Fruit fly (Drosophila melanogaster) whole organism, prepupa: ENCODE results near the gene Sbf.

ENCODE experiments used
- CG10631 ChIP-seq: fragments of 200-800 bp; sonication (Bioruptor generic); optimal IDR thresholded peaks from 2 replicates; lab custom pipeline; 2016; ENCODE audit warnings: missing biosample characterization, missing genetic modification characterization
- CG11294 ChIP-seq: fragments of 200-800 bp; sonication (Bioruptor generic); IDR thresholded peaks from 2 replicates; pipeline ENCODE4 v1.3.6; 2022; ENCODE audit warnings: missing biosample characterization, missing genetic modification characterization
- CG11762 ChIP-seq: fragments of 200-800 bp; sonication (Bioruptor generic); optimal IDR thresholded peaks from 3 replicates; lab custom pipeline; 2016; ENCODE audit warnings: missing biosample characterization, missing genetic modification characterization; ENCODE audit not compliant: insufficient read depth
- CG11902 ChIP-seq: fragments of 200-800 bp; sonication (Bioruptor generic); optimal IDR thresholded peaks from 3 replicates; lab custom pipeline; 2016; ENCODE audit warnings: missing biosample characterization, missing genetic modification characterization
- CG15336 ChIP-seq: fragments of 200-800 bp; sonication (Bioruptor generic); IDR thresholded peaks from 2 replicates; pipeline ENCODE4 v1.3.6; 2022; ENCODE audit warnings: missing biosample characterization, missing genetic modification characterization
- CG1621 ChIP-seq: fragments of 200-800 bp; sonication (Bioruptor generic); optimal IDR thresholded peaks from 3 replicates; lab custom pipeline; 2018; ENCODE audit warnings: missing biosample characterization, mild to moderate bottlenecking, missing genetic modification characterization
- CG16779 ChIP-seq: fragments of 200-800 bp; sonication (Bioruptor generic); optimal IDR thresholded peaks from 3 replicates; lab custom pipeline; 2017; ENCODE audit warnings: missing biosample characterization, mild to moderate bottlenecking, missing genetic modification characterization
- CG3032 ChIP-seq: fragments of 200-800 bp; optimal IDR thresholded peaks from 2 replicates; lab custom pipeline; 2019; ENCODE audit warnings: missing biosample characterization, mild to moderate bottlenecking, missing genetic modification characterization, moderate library complexity
- CG31627 ChIP-seq: fragments of 200-800 bp; sonication (Bioruptor generic); optimal IDR thresholded peaks from 3 replicates; lab custom pipeline; 2016; ENCODE audit warnings: missing biosample characterization, missing genetic modification characterization
- CG32006 ChIP-seq: fragments of 200-800 bp; sonication (Bioruptor generic); optimal IDR thresholded peaks from 3 replicates; lab custom pipeline; 2017; ENCODE audit warnings: missing biosample characterization, mild to moderate bottlenecking, missing genetic modification characterization
- CG34406 ChIP-seq: fragments of 200-800 bp; sonication (Bioruptor generic); optimal IDR thresholded peaks from 3 replicates; lab custom pipeline; 2016; ENCODE audit warnings: missing biosample characterization, missing genetic modification characterization
- CG4318 ChIP-seq: fragments of 200-800 bp; sonication (Bioruptor generic); optimal IDR thresholded peaks from 3 replicates; lab custom pipeline; 2017; ENCODE audit warnings: missing biosample characterization, mild to moderate bottlenecking, missing genetic modification characterization
- CG6163 ChIP-seq: fragments of 200-800 bp; sonication (Bioruptor generic); IDR thresholded peaks from 3 replicates; pipeline ENCODE4 v1.3.6; 2022; ENCODE audit warnings: missing biosample characterization, missing genetic modification characterization
- CG6276 ChIP-seq: fragments of 200-800 bp; sonication (Bioruptor generic); optimal IDR thresholded peaks from 2 replicates; lab custom pipeline; 2017; ENCODE audit warnings: missing biosample characterization, mild to moderate bottlenecking, missing genetic modification characterization
- CG6808 ChIP-seq: fragments of 200-800 bp; sonication (Bioruptor generic); optimal IDR thresholded peaks from 3 replicates; lab custom pipeline; 2017; ENCODE audit warnings: missing biosample characterization, missing genetic modification characterization, mild to moderate bottlenecking, moderate library complexity, missing genetic modification reagents
- CG6854 ChIP-seq: fragments of 200-800 bp; sonication (Bioruptor generic); optimal IDR thresholded peaks from 2 replicates; lab custom pipeline; 2017; ENCODE audit warnings: missing biosample characterization, mild to moderate bottlenecking, missing genetic modification characterization
- CG8119 ChIP-seq: fragments of 200-800 bp; sonication (Bioruptor generic); IDR thresholded peaks from 3 replicates; pipeline ENCODE4 v1.3.6; 2022; ENCODE audit warnings: missing biosample characterization, missing genetic modification characterization
- CG9139 ChIP-seq: fragments of 200-800 bp; sonication (Bioruptor generic); optimal IDR thresholded peaks from 3 replicates; lab custom pipeline; 2017; ENCODE audit warnings: missing biosample characterization, mild to moderate bottlenecking, missing genetic modification characterization
- Eip78C ChIP-seq: fragments of 200-800 bp; sonication (Bioruptor generic); peaks from one replicate; lab custom pipeline; 2016; ENCODE audit warnings: missing biosample characterization, missing genetic modification characterization
- Eip93F ChIP-seq: fragments of 200-800 bp; sonication (Bioruptor generic); optimal IDR thresholded peaks from 2 replicates; lab custom pipeline; 2016; ENCODE audit warnings: missing biosample characterization, mild to moderate bottlenecking, missing genetic modification characterization
- Ets21C ChIP-seq: fragments of 200-800 bp; sonication (Bioruptor generic); optimal IDR thresholded peaks from 3 replicates; lab custom pipeline; 2016; ENCODE audit warnings: missing biosample characterization, missing genetic modification characterization
- Ets96B ChIP-seq: fragments of 200-800 bp; optimal IDR thresholded peaks from 2 replicates; lab custom pipeline; 2019; ENCODE audit warnings: missing biosample characterization, mild to moderate bottlenecking, missing genetic modification characterization, moderate library complexity
- Gug ChIP-seq: fragments of 200-800 bp; sonication (Bioruptor generic); IDR thresholded peaks from 2 replicates; pipeline ENCODE4 v1.3.6; 2022; ENCODE audit warnings: missing biosample characterization, missing genetic modification characterization
- Hr38 ChIP-seq: sonication (Bioruptor generic); optimal IDR thresholded peaks from 2 replicates; lab custom pipeline; 2016; ENCODE audit warnings: missing biosample characterization, missing genetic modification characterization
- Hr39 ChIP-seq: fragments of 200-800 bp; sonication (Bioruptor generic); optimal IDR thresholded peaks from 2 replicates; lab custom pipeline; 2016; ENCODE audit warnings: missing biosample characterization, missing genetic modification characterization
- Hr4 ChIP-seq: fragments of 200-800 bp; sonication (Bioruptor generic); optimal IDR thresholded peaks from 3 replicates; lab custom pipeline; 2016; ENCODE audit warnings: missing biosample characterization, missing genetic modification characterization
- Met ChIP-seq: fragments of 200-800 bp; sonication (Bioruptor generic); optimal IDR thresholded peaks from 3 replicates; lab custom pipeline; 2016; ENCODE audit warnings: missing biosample characterization, missing genetic modification characterization
- OdsH ChIP-seq: fragments of 200-800 bp; sonication (Bioruptor generic); optimal IDR thresholded peaks from 3 replicates; lab custom pipeline; 2016; ENCODE audit warnings: missing biosample characterization, missing genetic modification characterization
- Sox14 ChIP-seq: fragments of 200-800 bp; sonication (Bioruptor generic); optimal IDR thresholded peaks from 3 replicates; lab custom pipeline; 2016; ENCODE audit warnings: missing biosample characterization, missing genetic modification characterization
- Sox15 ChIP-seq: fragments of 200-800 bp; sonication (Bioruptor generic); optimal IDR thresholded peaks from 3 replicates; lab custom pipeline; 2016; ENCODE audit warnings: missing biosample characterization, missing genetic modification characterization
- achi ChIP-seq: fragments of 200-800 bp; sonication (Bioruptor generic); optimal IDR thresholded peaks from 3 replicates; lab custom pipeline; 2016; ENCODE audit warnings: missing biosample characterization, missing genetic modification characterization
- acj6 ChIP-seq: fragments of 200-800 bp; sonication (Bioruptor generic); optimal IDR thresholded peaks from 3 replicates; lab custom pipeline; 2016; ENCODE audit warnings: missing biosample characterization, missing genetic modification characterization
- dsx ChIP-seq: fragments of 200-800 bp; optimal IDR thresholded peaks from 3 replicates; lab custom pipeline; 2019; ENCODE audit warnings: missing biosample characterization, mild to moderate bottlenecking, missing genetic modification characterization, moderate library complexity; ENCODE audit not compliant: poor library complexity, severe bottlenecking
- esn ChIP-seq: fragments of 200-800 bp; sonication (Bioruptor generic); optimal IDR thresholded peaks from 2 replicates; lab custom pipeline; 2016; ENCODE audit warnings: missing biosample characterization, mild to moderate bottlenecking, missing genetic modification characterization, moderate library complexity
- fd59A ChIP-seq: fragments of 200-800 bp; sonication (Bioruptor generic); optimal IDR thresholded peaks from 2 replicates; lab custom pipeline; 2017; ENCODE audit warnings: missing biosample characterization, mild to moderate bottlenecking, missing genetic modification characterization, missing genetic modification reagents
- fd85E ChIP-seq: fragments of 200-800 bp; sonication (Bioruptor generic); optimal IDR thresholded peaks from 3 replicates; lab custom pipeline; 2016; ENCODE audit warnings: missing biosample characterization, missing genetic modification characterization
- fkh ChIP-seq: fragments of 200-800 bp; sonication (Bioruptor generic); optimal IDR thresholded peaks from 3 replicates; lab custom pipeline; 2017; ENCODE audit warnings: missing biosample characterization, mild to moderate bottlenecking, missing genetic modification characterization, moderate library complexity
- lz ChIP-seq: fragments of 200-800 bp; sonication (Bioruptor generic); optimal IDR thresholded peaks from 3 replicates; lab custom pipeline; 2016; ENCODE audit warnings: missing biosample characterization, missing genetic modification characterization
- pdm3 ChIP-seq: fragments of 200-800 bp; sonication (Bioruptor generic); optimal IDR thresholded peaks from 3 replicates; lab custom pipeline; 2016; ENCODE audit warnings: missing biosample characterization, missing genetic modification characterization
- salr ChIP-seq, 2 experiments: fragments of 200-800 bp; sonication (Bioruptor generic); optimal IDR thresholded peaks; 3 replicates each; lab custom pipeline; 2016 to 2018; ENCODE audit warnings: missing biosample characterization in 2 of 2, missing genetic modification characterization in 2 of 2, mild to moderate bottlenecking in 1 of 2
- svp ChIP-seq: fragments of 200-800 bp; sonication (Bioruptor generic); peaks from one replicate; lab custom pipeline; 2016; ENCODE audit warnings: missing biosample characterization, missing genetic modification characterization
- vri ChIP-seq: fragments of 200-800 bp; sonication (Bioruptor generic); optimal IDR thresholded peaks from 3 replicates; lab custom pipeline; 2016; ENCODE audit warnings: missing biosample characterization, mild to moderate bottlenecking, missing genetic modification characterization

Gene Sbf

DNA sequence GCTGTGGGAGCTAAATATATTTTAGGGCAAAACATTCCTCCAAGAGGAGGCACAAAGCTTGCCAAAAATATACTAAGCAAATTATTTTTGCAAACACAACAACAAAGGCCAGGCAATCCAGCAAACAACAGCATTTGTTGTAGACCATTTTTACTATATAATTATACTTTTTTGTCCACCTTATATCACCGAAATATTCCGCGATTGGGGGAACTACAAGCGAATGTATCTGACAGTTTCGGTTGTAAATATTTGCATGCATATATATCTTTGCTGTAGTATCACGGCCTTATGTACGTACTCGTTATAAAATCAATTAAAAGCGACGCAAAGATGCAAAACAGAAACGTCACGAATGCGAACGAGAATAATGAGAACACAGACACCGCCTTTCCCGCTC, 15.7 kb upstream of the Sbf start:
- TF ChIP-seq achi (GFP tag; lab: Kevin White, UChicago) (no peak), CG15336 (no peak), CG11294 (GFP tag; lab: Robert Waterston, UW) (no peak), Ets21C (no peak), Hr38 (GFP tag; lab: Kevin White, UChicago) (no peak), fkh (peak; percentile 15), Hr4 (no peak), CG6854 (no peak)

DNA sequence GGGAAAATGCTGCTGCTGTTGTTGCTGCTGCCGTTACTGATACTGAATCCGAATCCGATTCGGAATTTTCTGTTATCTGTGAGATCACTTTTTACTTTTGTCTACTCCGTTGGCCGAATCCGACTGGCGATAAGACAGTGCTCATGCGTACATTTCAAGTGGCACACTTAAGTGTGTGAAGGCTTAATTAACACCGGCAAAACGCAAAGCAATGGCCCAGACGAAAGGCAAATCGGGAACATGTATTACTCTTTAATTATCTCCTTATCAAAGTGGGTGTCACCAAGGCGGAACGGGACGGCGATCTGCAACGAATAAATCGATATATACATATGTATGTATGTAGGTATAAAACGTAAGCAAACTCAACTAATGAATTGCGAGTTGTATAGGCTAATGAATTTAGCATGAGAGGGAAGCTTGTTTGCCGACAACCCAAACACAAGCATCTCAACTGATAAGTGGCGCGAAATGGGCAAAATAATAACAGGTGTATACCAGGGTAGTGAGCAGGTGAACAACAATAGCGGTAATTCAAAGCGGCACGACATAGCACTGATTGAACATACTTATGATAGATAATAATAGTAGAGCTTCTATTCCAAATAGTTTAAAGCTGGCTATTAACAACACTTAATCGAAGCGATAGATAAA, 14.2 kb upstream of the Sbf start:
- TF ChIP-seq vri (GFP tag; lab: Kevin White, UChicago) (peak; percentile 20), salr (GFP tag; optimal IDR thresholded peaks at IDR 0.05; lab: Kevin White, UChicago) (no peak), svp (GFP tag; lab: Kevin White, UChicago) (peak; percentile 89)

DNA sequence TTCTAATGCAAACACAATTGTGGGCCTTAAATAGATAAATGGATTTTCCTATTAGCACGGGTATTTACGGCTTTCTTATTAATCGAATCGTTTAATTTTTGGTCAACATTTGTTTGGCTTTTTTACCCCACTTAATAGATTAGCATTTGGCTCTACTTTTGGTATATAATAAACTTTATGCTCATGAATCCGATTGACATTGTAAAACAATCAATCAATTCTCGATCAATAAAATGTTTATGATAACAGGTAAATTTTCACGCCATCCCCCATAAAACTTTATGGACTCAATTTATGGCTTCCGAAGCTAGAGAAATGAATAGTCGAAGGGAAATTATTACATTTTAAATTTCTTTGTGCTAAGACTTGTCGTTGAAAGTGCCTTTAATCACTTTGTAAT, 12.9 kb upstream of the Sbf start:
- no peak for TF ChIP-seq lz (GFP tag; lab: Kevin White, UChicago)
- peak; percentile 57 for TF ChIP-seq fkh

DNA sequence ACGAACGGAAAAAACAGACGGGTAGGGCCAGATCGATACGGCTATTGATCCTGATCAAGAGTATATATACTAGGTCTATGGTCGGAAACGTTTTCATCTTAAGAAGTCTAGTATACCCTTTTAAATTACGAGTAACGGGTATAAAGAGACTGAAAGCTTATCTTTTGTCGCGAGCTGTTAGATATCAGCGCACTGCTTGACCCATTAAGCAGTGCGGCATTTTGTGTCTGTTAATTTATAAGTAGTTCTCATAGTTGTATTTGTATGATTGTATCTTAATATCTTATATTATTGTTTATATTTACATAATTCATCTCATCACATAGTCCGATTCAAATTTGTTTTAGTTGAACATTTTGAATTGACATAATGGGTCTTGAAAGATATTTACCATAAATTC, 10.9 kb upstream of the Sbf start:
- TF ChIP-seq Eip78C (GFP tag; lab: Kevin White, UChicago) (peak; percentile 66), CG11294 (GFP tag; lab: Robert Waterston, UW) (no peak)

DNA sequence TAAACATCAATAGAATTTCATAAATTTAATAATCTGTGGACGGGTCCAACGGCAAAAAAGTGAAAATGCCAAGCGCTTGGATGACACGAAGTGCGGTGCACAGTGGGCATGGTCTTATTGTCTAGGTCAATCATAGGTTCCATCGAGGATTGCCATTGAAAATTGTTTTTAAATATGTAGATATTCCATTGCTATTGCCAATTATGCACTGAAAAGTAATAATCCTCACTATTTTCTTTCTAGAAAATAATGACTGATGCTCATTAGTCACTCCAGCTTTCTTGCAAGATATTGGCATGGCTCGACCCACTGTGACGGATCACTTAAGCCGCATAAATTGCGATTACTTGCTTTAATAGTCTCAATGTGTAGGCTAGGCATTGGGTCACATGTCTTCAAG, 10.0 kb upstream of the Sbf start:
- TF ChIP-seq CG15336 (peak; percentile 51), dsx (GFP tag; lab: Kevin White, UChicago) (no peak), achi (GFP tag; lab: Kevin White, UChicago) (peak; percentile 63), CG9139 (GFP tag; lab: Kevin White, UChicago) (no peak), CG6163 (peak; percentile 68), CG11762 (GFP tag; lab: Kevin White, UChicago) (peak; percentile 51), Hr39 (GFP tag; lab: Kevin White, UChicago) (peak; percentile 51), fd85E (GFP tag; lab: Kevin White, UChicago) (no peak), Met (GFP tag; lab: Kevin White, UChicago) (peak; percentile 25), CG31627 (GFP tag; lab: Kevin White, UChicago) (peak; percentile 50), CG6808 (GFP tag; lab: Kevin White, UChicago) (peak; percentile 44), acj6 (GFP tag; lab: Kevin White, UChicago) (peak; percentile 60), CG32006 (GFP tag; lab: Kevin White, UChicago) (peak; percentile 62), Sox15 (GFP tag; lab: Kevin White, UChicago) (peak; percentile 11), CG8119 (GFP tag; lab: Robert Waterston, UW) (peak; percentile 63), CG11902 (GFP tag; lab: Kevin White, UChicago) (no peak), Gug (GFP tag; lab: Robert Waterston, UW) (0 out of 2 replicates have a peak, but pooled peaks have one; percentile 39), fd59A (peak; percentile 45), CG1621 (peak; percentile 43), Ets21C (peak; percentile 12), Hr4 (peak; percentile 60), vri (GFP tag; lab: Kevin White, UChicago) (peak; percentile 7), CG6854 (no peak), CG3032 (tag; lab: Kevin White, UChicago) (peak; percentile 39), Eip78C (GFP tag; lab: Kevin White, UChicago) (peak; percentile 92), Ets96B (tag; lab: Kevin White, UChicago) (no peak), CG10631 (peak; percentile 54), CG6276 (GFP tag; lab: Kevin White, UChicago) (peak; percentile 37), Sox14 (GFP tag; lab: Kevin White, UChicago) (peak; percentile 65), OdsH (GFP tag; lab: Kevin White, UChicago) (peak; percentile 67), esn (GFP tag; lab: Kevin White, UChicago) (peak; percentile 49), pdm3 (GFP tag; lab: Kevin White, UChicago) (peak; percentile 64), CG4318 (peak; percentile 36), CG34406 (GFP tag; lab: Kevin White, UChicago) (peak; percentile 38), CG11294 (GFP tag; lab: Robert Waterston, UW) (0 out of 2 replicates have a peak, but pooled peaks have one; percentile 36), CG16779 (tag; lab: Kevin White, UChicago) (peak; percentile 22), Eip93F (GFP tag; lab: Kevin White, UChicago) (no peak)
